Fruit fly (Drosophila melanogaster): ENCODE results near the gene CG42542.

The CG42542 gene

DNA sequence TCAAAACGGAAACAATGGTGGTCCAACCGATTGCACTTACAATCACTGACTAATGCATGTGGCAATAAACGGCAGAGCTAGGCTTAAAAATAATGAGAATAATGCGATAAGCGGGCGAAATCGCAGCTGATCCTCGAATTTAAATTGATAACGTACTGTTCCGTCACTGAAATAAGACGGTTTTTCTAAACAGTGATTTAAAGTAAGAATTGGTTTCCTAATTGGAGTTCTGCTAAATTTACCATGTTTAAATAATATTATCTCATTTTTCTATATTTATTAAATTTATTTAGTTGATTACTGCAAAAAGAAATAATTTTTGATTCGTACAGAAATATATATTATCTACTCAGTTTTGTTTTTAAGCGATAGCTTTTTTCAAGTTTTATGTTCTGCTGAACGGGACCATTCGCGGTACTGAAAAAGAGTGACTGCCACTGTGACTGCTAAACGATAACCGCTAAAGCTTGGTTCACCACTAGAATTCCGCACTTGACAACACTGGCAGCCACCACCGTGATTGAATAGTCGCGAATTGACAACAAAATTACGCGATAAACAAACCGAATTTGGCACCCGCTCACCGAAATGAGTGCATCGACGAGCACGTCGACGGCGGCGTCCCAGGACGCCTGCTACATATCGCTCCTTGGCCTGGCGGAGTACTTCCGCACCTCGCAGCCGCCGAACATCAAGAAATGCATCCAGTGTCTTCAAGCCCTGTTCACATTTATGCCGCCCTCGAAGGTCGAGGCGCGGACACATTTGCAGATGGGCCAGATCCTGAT, 12.5 kb downstream of the CG42542 start, which contains the start of the genes Spn88Eb and Mau2:
TSS of gene Spn88Eb (minus strand) at position 51 of the 788 bp plus-strand sequence.
TSS of gene Mau2 (plus strand) at position 493 of the 788 bp plus-strand sequence.
- no peak for TF ChIP-seq h (optimal IDR thresholded peaks at IDR 0.05)
- no peak for TF ChIP-seq insv (optimal IDR thresholded peaks at IDR 0.05)
- TF ChIP-seq Sin3A (optimal IDR thresholded peaks at IDR 0.05) = no peak
- no peak for TF ChIP-seq Myc (optimal IDR thresholded peaks at IDR 0.05)
- no peak for TF ChIP-seq psq (optimal IDR thresholded peaks at IDR 0.05)
- no peak for TF ChIP-seq ttk (optimal IDR thresholded peaks at IDR 0.05)

DNA sequence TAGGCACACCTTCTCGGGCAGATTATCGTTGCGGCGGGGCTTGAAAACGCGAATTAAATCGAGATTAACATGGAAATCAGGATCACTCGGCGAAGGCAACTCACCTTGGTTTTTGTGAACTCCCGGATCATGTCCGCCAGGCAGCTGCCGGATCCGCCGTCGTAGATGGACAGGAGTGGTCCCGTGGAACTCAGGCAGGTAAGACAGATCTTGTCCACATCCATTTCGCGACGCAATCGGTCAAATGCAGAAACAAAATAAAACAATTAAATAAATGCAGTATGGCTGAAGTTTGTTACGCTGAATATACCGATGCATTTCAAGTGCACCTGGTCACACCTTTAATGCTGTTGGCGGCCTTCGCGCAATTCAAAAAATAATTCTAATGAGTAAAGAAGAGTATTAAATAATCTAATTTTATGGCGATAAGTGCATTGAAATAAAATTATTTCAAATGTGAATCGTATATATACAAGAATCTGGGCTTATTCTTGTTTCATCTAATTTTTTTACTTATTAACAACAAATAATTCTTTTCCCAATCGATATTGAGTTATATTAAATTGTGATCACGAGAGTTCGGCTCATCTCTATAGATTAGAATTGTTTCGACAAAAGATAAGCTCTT, 17.1 kb downstream of the CG42542 start, which contains the start of the genes CG6654 and CG4210:
TSS of gene CG6654 (minus strand) at position 297 of the 628 bp plus-strand sequence.
TSS of gene CG4210 (plus strand) at position 613 of the 628 bp plus-strand sequence.
- no peak for TF ChIP-seq h (optimal IDR thresholded peaks at IDR 0.05)
- no peak for TF ChIP-seq psq (optimal IDR thresholded peaks at IDR 0.05)
- no peak for TF ChIP-seq Myc (optimal IDR thresholded peaks at IDR 0.05)
- no peak for TF ChIP-seq Sin3A (optimal IDR thresholded peaks at IDR 0.05)
- no peak for TF ChIP-seq insv (optimal IDR thresholded peaks at IDR 0.05)
- TF ChIP-seq ttk (optimal IDR thresholded peaks at IDR 0.05) = no peak

DNA sequence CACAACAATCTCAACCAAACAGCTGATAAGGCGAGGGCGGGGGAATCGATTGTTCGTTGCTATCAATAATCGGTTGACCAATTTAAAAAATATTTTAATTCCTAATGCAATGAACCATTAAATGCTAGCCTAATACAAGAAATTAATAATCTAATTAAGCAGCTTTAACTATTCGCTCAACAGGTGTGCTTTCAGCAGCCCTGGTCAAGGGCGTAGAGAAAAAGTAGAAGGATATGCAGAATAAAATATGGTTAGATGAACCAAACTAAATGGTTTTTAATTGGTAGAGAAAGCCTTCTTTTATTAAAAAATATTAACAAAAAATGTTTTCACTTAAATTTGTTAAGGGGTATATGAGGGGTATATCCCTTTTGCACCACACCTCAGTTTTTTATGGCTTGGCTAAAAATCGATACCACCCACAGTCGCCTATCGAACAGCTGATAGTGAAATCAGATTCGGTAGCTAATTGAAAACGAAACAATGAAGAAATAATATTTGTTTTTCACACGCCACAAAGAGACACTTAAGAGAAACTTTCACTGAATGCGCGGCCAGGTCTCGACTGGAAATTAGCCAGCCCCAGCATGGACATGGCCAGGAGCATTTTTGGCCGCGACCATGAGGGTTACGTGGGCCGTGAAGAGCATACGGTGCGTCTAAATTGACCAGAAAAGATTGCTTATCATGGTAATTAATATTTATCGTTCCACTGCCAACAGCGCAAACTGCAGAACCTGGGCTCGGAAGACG, 22.6 kb downstream of the CG42542 start, which contains the start of the genes SIDL and CG12241:
TSS of gene SIDL (minus strand) at position 51 of the 753 bp plus-strand sequence.
TSS of gene CG12241 (plus strand) at position 433 of the 753 bp plus-strand sequence.
- no peak for TF ChIP-seq psq (optimal IDR thresholded peaks at IDR 0.05)
- no peak for TF ChIP-seq h (optimal IDR thresholded peaks at IDR 0.05)
- no peak for TF ChIP-seq Sin3A (optimal IDR thresholded peaks at IDR 0.05)
- no peak for TF ChIP-seq Myc (optimal IDR thresholded peaks at IDR 0.05)
- no peak for TF ChIP-seq ttk (optimal IDR thresholded peaks at IDR 0.05)
- no peak for TF ChIP-seq insv (optimal IDR thresholded peaks at IDR 0.05)

DNA sequence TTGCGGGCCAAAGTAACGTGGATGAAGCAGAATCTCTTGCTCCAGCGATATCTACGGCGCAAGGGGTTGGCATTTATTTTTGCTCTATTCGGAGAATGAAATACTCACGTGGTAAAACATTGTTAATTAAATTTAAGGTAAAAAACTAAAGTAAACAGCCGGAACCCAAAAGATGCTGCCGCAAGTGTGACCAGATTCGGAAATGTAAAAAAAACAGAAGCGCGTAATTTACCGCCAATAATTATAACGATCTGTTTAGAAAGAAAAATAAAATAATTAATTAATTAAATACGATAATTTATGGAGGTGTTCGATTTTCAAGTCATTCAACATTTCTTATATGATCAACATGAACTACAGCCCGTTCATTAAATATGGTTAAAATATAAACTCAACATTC, 26.6 kb downstream of the CG42542 start, which contains the start of gene Polr2G:
TSS of gene Polr2G (minus strand) at position 208 of the 400 bp plus-strand sequence.
- TF ChIP-seq psq (optimal IDR thresholded peaks at IDR 0.05) = no peak
- TF ChIP-seq Myc (optimal IDR thresholded peaks at IDR 0.05) = no peak
- TF ChIP-seq Sin3A (optimal IDR thresholded peaks at IDR 0.05) = no peak
- no peak for TF ChIP-seq h (optimal IDR thresholded peaks at IDR 0.05)

DNA sequence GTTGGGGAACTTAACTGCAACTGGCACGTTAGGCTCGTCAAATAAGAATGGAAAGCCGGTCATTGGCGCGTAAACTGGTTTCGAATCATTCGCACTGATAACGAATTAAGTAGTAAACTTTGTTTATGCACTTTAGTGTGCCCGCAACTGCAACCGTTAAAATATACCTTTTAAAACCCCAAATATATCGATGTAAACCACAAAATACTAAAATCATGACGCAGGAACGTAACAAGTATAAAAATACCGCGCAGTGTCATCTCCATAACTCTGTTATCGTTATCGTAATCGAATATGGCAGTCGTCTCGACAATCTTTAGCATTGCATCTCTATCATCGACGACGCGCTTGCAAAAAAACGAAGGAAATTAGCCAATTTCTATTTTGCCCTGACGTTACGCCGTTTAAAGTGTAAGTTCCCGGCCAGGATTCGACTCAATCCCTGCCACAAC, 28.9 kb downstream of the CG42542 start, which contains the start of the genes CG31344 and Caf1-55:
TSS of gene CG31344 (minus strand) at position 51 of the 452 bp plus-strand sequence.
TSS of gene Caf1-55 (plus strand) at position 298 of the 452 bp plus-strand sequence.
- TF ChIP-seq Myc (optimal IDR thresholded peaks at IDR 0.05) (no peak), Sin3A (optimal IDR thresholded peaks at IDR 0.05) (no peak), psq (optimal IDR thresholded peaks at IDR 0.05) (no peak), h (optimal IDR thresholded peaks at IDR 0.05) (no peak), ttk (optimal IDR thresholded peaks at IDR 0.05) (no peak), insv (optimal IDR thresholded peaks at IDR 0.05) (no peak)

DNA sequence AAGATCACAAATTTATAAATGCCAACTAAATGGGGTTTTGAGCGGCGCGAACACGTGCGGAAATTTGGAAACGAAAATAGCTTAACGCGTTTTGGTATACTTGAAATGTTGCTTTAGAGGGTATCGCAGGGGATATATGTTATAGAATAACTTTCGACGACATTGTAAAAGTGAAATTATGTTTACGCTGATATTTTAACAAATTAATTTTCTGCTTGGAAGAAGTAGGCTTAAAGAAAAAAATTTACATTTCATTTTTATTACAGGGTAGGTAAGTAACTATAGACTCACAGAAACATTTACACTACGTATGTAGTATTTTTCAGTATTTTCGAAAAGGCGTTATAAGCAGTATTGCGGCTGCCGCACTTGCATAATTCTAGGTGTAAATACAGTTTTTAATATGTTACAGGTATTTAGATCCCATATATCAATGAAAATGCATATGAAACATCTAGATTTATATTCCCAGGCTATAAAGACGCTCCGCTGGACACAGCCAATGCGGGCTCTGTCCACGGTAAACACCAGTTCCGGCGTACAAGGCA, 33.0 kb downstream of the CG42542 start, which contains the start of the genes Art3 and mRpS10:
TSS of gene Art3 (minus strand) at position 80 of the 548 bp plus-strand sequence.
TSS of gene mRpS10 (plus strand) at position 337 of the 548 bp plus-strand sequence.
- no peak for TF ChIP-seq Sin3A (optimal IDR thresholded peaks at IDR 0.05)
- no peak for TF ChIP-seq Myc (optimal IDR thresholded peaks at IDR 0.05)
- TF ChIP-seq psq (optimal IDR thresholded peaks at IDR 0.05) = no peak
- TF ChIP-seq insv (optimal IDR thresholded peaks at IDR 0.05) = no peak
- TF ChIP-seq ttk (optimal IDR thresholded peaks at IDR 0.05) = no peak
- no peak for TF ChIP-seq h (optimal IDR thresholded peaks at IDR 0.05)

DNA sequence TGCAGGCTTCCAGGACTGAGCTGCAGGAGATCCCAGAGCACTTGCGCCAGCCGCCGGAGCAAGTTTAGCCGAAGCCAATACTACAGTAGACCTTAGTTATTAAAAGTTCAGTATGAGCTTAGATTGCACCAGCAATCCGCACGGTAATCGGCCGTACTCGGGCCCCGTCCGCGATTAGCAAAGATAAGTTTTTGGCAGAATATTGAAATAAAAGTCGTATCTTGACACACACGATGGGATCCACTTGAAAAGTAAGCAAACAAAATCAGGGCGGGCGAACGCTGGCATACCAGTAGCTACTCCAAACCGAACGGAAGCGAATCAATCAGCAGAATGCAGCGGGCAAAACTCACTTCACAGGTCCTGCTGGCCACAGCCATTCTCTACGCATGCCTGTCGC, 33.9 kb downstream of the CG42542 start, which contains the start of gene CG34316:
TSS of gene CG34316 (plus strand) at position 301 of the 400 bp plus-strand sequence.
- TF ChIP-seq Myc (optimal IDR thresholded peaks at IDR 0.05) = no peak
- no peak for TF ChIP-seq h (optimal IDR thresholded peaks at IDR 0.05)
- no peak for TF ChIP-seq insv (optimal IDR thresholded peaks at IDR 0.05)
- TF ChIP-seq psq (optimal IDR thresholded peaks at IDR 0.05) = no peak
- TF ChIP-seq Sin3A (optimal IDR thresholded peaks at IDR 0.05) = no peak
- no peak for TF ChIP-seq ttk (optimal IDR thresholded peaks at IDR 0.05)

DNA sequence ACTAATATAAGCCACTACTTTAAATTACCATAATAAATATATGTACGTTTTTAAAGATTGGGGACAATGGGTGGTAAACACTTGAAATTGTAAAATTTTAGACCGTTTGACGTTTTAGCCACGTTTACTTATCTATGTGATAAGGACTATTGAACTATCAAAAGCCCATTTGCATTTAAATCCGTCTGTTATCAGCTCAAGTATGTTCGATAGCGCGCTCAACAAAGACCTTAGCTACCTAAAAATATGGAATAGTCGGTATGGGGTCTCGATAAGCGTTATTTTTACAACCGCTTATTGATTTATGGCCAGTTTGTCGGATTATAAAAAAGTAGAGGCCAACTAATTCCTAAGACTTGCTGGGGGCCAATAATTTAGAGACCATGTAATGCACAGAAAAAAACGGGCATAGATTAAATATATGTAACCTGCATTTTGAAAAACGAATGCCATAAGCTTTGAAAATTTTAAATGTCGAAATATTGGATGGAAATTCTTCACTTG, 35.3 kb downstream of the CG42542 start:
- TF ChIP-seq Sin3A (optimal IDR thresholded peaks at IDR 0.05) = no peak
- no peak for TF ChIP-seq insv (optimal IDR thresholded peaks at IDR 0.05)
- TF ChIP-seq ttk (optimal IDR thresholded peaks at IDR 0.05) = no peak
- no peak for TF ChIP-seq Myc (optimal IDR thresholded peaks at IDR 0.05)
- no peak for TF ChIP-seq psq (optimal IDR thresholded peaks at IDR 0.05)
- TF ChIP-seq h (optimal IDR thresholded peaks at IDR 0.05) = no peak

DNA sequence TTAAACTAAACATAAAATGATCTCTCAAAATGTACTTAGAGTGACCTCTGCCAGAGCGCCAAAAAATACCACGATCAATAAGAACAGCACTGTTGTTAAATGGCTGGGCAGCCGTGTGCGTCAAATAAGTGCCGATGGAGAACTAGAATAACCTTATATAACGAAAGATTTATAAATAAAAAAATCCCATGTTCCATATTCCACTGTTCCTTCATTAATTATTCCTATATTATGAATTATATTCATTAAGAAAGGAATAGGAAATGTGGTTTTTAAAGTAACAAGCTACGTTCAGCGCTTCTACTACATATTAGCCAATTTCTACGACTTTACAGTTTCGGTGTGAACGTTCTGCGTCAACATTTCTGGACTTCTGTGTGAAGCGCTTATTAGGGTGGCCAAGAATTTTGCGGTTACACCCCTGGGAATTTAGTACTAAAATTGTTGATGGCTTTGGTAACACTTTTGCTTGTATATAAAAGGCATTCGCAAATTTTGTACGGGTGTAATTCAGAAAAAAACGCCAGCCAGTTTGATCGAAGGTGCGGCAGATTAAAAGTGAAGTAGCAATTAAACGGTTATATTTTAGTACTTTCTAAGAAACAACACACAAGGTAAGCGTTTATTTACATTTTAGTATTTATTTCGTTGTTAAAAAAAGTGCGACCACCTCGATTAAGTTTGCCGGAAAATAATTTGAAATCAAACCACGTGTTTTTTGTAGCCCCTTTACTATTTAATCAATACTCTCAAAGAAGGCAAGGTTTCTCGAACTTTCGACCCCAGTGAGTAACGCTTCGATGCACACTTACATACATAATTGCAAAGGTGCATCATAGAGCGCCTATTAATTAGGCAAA, 46.0 kb downstream of the CG42542 start, which contains the start of the genes tefu and Hsc70-4:
TSS of gene tefu (minus strand) at position 51 of the 860 bp plus-strand sequence.
TSS of gene Hsc70-4 (plus strand) at position 502 of the 860 bp plus-strand sequence.
- TF ChIP-seq Sin3A (optimal IDR thresholded peaks at IDR 0.05) = no peak
- no peak for TF ChIP-seq insv (optimal IDR thresholded peaks at IDR 0.05)
- no peak for TF ChIP-seq psq (optimal IDR thresholded peaks at IDR 0.05)
- no peak for TF ChIP-seq Myc (optimal IDR thresholded peaks at IDR 0.05)
- TF ChIP-seq h (optimal IDR thresholded peaks at IDR 0.05) = no peak
- TF ChIP-seq ttk (optimal IDR thresholded peaks at IDR 0.05) = no peak

DNA sequence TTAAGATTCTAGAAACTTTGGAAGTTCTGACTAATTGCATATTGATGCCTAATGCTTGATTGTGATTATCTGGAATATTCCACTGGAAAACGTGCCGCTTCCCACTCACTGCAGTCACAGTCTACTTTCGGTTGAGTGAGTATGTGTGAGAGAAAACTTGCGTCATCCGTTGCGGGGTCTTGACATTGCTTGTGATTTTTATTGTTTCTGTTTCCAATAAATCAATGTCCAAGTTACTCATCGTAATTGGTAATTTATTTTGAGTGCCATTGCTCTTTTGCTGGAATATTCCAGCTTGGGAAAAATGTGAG, 46.6 kb downstream of the CG42542 start:
- TF ChIP-seq Myc (optimal IDR thresholded peaks at IDR 0.05) = no peak
- TF ChIP-seq insv (optimal IDR thresholded peaks at IDR 0.05) = no peak
- TF ChIP-seq ttk (optimal IDR thresholded peaks at IDR 0.05) = no peak
- no peak for TF ChIP-seq h (optimal IDR thresholded peaks at IDR 0.05)
- no peak for TF ChIP-seq psq (optimal IDR thresholded peaks at IDR 0.05)
- TF ChIP-seq Sin3A (optimal IDR thresholded peaks at IDR 0.05) = no peak
